Worm (Caenorhabditis elegans) whole organism, mixed stage, embryonic: ENCODE results near the gene F38A1.13.

ENCODE experiments used
- snpc-4 ChIP-seq: fragments of 150-350 bp; optimal IDR thresholded peaks from 2 replicates; lab custom pipeline; 2014; ENCODE audit warnings: missing biosample characterization, missing genetic modification characterization
- unc-39 ChIP-seq: fragments of 150-350 bp; optimal IDR thresholded peaks from 2 replicates; lab custom pipeline; 2014; ENCODE audit warnings: missing biosample characterization, missing genetic modification characterization

DNA sequence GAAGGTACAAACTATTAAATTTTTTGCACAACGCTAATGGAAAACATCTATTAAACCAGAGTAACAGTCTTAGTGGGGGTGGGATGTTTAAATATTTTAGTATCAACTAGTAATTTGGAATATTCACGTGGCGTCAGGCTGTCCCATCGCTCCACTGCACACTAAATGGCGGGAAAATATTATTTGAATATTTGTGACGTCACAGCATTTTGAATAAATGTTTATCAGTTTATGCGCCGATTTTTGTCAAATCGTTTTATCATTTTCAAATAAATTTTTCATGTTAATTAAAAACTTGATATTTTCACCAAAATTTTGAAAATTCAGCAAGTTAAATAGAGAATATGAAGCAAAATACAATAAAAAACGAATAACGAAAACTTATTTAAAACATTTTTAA, 21.7 kb upstream of the F38A1.13 start, which contains the start of gene F38A1.15:
- TF ChIP-seq snpc-4 (tag; lab: Kevin White, UChicago) (no peak), unc-39 (tag; lab: Kevin White, UChicago) (no peak)
